Worm (Caenorhabditis elegans) whole organism, mixed stage, embryonic: ENCODE results near the gene odr-10.

ENCODE experiments used
- mep-1 ChIP-seq: fragments of 150-350 bp; optimal IDR thresholded peaks from 2 replicates; lab custom pipeline; 2017; ENCODE audit warnings: missing biosample characterization, missing genetic modification reagents, missing genetic modification characterization, inconsistent platforms
- sptf-1 ChIP-seq: sonication (generic microtip); optimal IDR thresholded peaks from 2 replicates; lab custom pipeline; 2017; ENCODE audit warnings: mild to moderate bottlenecking, missing genetic modification characterization, moderate library complexity, missing compliant biosample characterization

DNA sequence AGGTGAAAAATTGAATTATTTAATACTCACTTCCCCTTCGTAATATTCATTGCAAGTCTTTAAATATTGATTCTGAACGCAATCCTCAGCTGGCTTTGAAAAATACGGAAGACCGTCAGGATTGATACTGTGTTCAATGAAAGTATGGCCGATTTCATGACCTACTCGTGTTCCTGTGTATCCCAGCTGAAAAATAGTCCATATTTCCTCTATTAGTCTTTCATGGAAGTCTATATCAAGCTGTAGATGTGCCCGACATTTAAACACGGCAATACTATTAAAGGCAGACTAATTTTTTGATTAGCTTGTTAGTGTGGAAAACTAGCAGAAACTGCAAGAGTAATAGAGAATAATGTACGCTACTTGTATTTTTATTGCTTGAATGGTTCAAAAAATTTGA, 4.2 kb downstream of the odr-10 start:
- TF ChIP-seq sptf-1 (tag; lab: Kevin White, UChicago) (no peak), mep-1 (tag; lab: Kevin White, UChicago) (no peak)
